Fruit fly (Drosophila melanogaster): ENCODE data around the gene Sgt1.

Gene Sgt1

DNA sequence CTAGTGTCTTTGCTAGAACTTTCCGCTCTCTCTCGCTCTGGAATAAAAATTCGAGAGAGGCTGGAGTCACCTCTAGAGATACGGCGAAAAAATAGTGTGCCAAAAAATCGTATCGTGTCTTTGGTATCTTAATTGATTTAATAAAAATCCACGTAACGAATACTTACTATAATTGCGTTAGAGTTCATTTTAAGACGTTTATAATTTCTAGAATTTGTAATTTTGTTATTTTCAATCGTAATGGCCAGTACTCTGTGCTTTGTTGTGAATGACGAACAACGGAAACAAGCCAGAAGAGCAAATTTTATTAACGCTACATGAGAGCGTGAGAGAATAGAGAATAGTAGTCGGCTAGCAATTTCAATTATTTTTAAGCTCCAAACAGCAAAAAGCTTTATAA lies 43.4 kb downstream of the Sgt1 start:
- TF ChIP-seq dmrt93B (GFP tag; optimal IDR thresholded peaks at IDR 0.05) (no peak), Vsx2 (GFP tag; optimal IDR thresholded peaks at IDR 0.05; ENCODE audit: partially characterized antibody) (peak; percentile 17)

DNA sequence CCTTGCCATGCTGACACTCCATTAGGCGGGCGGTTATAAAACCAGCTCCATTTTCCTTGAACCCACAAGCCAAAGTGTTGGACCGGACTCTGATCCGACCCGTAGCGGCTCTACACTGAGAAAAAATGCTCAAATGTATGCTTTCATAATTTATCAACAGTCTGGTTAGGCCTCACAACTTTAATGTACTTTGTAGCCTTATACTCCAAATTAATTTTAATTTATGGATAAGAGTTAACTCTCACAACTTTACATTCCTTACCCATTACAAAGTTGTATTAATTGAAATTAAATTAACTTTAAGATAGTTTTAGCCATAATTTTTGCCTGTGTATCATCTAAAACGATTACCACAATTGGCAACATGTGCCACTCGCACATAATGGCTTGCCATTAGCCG lies 49.0 kb downstream of the Sgt1 start:
- TF ChIP-seq N (GFP tag; optimal IDR thresholded peaks at IDR 0.05) (no peak), jim (GFP tag; optimal IDR thresholded peaks at IDR 0.05) (no peak), rgr (GFP tag; optimal IDR thresholded peaks at IDR 0.05) (no peak), brk (GFP tag; optimal IDR thresholded peaks at IDR 0.05) (no peak), Hr83 (GFP tag; optimal IDR thresholded peaks at IDR 0.05; ENCODE audit: poor library complexity, severe bottlenecking) (no peak)

DNA sequence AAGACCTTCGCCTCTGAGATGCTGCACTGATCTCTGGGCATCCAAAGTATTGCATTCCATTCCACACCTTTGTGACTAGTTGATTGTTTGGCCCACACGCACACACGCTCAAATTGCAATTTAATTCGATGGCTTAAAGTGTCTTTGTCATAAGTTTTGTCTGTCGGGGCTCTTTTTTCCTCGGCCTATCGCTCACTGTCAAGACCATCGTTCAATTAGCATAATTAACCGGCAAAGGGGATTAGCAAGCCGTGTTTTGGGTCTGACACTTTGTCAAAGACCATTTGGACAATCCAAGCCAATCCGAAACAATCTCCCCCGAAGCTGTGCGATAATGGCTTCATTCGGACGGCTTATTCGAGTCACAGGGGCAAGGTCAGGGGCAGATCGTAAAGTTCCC lies 50.7 kb downstream of the Sgt1 start:
- TF ChIP-seq CG32264 (GFP tag; optimal IDR thresholded peaks at IDR 0.05) (no peak), Hr83 (GFP tag; optimal IDR thresholded peaks at IDR 0.05; ENCODE audit: poor library complexity, severe bottlenecking) (no peak), Jra (GFP tag; optimal IDR thresholded peaks at IDR 0.05) (no peak), Abd-B (GFP tag; optimal IDR thresholded peaks at IDR 0.05) (no peak), dmrt93B (GFP tag; optimal IDR thresholded peaks at IDR 0.05) (no peak), Dfd (GFP tag; optimal IDR thresholded peaks at IDR 0.05) (no peak), Dif (GFP tag; optimal IDR thresholded peaks at IDR 0.05; ENCODE audit: partially characterized antibody) (no peak), tai (GFP tag; optimal IDR thresholded peaks at IDR 0.05) (no peak), h (GFP tag; optimal IDR thresholded peaks at IDR 0.05) (no peak), fru (GFP tag; optimal IDR thresholded peaks at IDR 0.05) (no peak), sv (GFP tag; optimal IDR thresholded peaks at IDR 0.05) (no peak), Vsx2 (GFP tag; optimal IDR thresholded peaks at IDR 0.05; ENCODE audit: partially characterized antibody) (no peak), CG9705 (GFP tag; optimal IDR thresholded peaks at IDR 0.05) (no peak), usp (GFP tag; optimal IDR thresholded peaks at IDR 0.05) (no peak), Mio (GFP tag; optimal IDR thresholded peaks at IDR 0.05) (no peak), Hnf4 (GFP tag; optimal IDR thresholded peaks at IDR 0.05) (no peak), N (GFP tag; optimal IDR thresholded peaks at IDR 0.05) (no peak), GATAd (GFP tag; optimal IDR thresholded peaks at IDR 0.05) (no peak), HLH106 (tag; optimal IDR thresholded peaks at IDR 0.05) (no peak), dsf (GFP tag; optimal IDR thresholded peaks at IDR 0.05; ENCODE audit: borderline replicate concordance) (no peak)

Measured in whole organism, wandering third instar larva.